Fruit fly (Drosophila melanogaster) whole organism, embryonic: ENCODE measurements around the gene CG43850.

ENCODE experiments used
- Atf6 ChIP-seq: fragments of 200-800 bp; sonication (Bioruptor generic); IDR thresholded peaks from 2 replicates; pipeline ENCODE4 v1.3.6; 2022; ENCODE audit warnings: missing biosample characterization, missing genetic modification characterization
- BtbVII ChIP-seq: fragments of 200-800 bp; sonication (Bioruptor generic); optimal IDR thresholded peaks from 3 replicates; lab custom pipeline; 2017; ENCODE audit warnings: missing biosample characterization, mild to moderate bottlenecking, missing genetic modification characterization
- CG10209 ChIP-seq: fragments of 200-800 bp; sonication (Bioruptor generic); optimal IDR thresholded peaks from 3 replicates; lab custom pipeline; 2017; ENCODE audit warnings: missing biosample characterization, mild to moderate bottlenecking, missing genetic modification characterization, missing genetic modification reagents
- CG10979 ChIP-seq: fragments of 200-800 bp; sonication (Bioruptor generic); optimal IDR thresholded peaks from 2 replicates; lab custom pipeline; 2018; ENCODE audit warnings: missing biosample characterization, mild to moderate bottlenecking, missing genetic modification characterization, moderate library complexity
- CG11695 ChIP-seq: fragments of 200-800 bp; sonication (Bioruptor generic); IDR thresholded peaks from 3 replicates; pipeline ENCODE4 v1.3.6; 2022; ENCODE audit warnings: missing biosample characterization, missing genetic modification characterization
- CG12299 ChIP-seq: fragments of 200-800 bp; sonication (Bioruptor generic); optimal IDR thresholded peaks from 2 replicates; lab custom pipeline; 2018; ENCODE audit warnings: missing biosample characterization, mild to moderate bottlenecking, missing genetic modification characterization
- CG14860 ChIP-seq: fragments of 200-800 bp; sonication (Bioruptor generic); IDR thresholded peaks from 3 replicates; pipeline ENCODE4 v1.3.6; 2022; ENCODE audit warnings: missing biosample characterization, missing genetic modification characterization; ENCODE audit not compliant: partially characterized antibody
- CG15269 ChIP-seq: fragments of 200-800 bp; sonication (Bioruptor generic); optimal IDR thresholded peaks from 2 replicates; lab custom pipeline; 2018; ENCODE audit warnings: missing biosample characterization, mild to moderate bottlenecking, missing genetic modification characterization, moderate library complexity
- CG1529 ChIP-seq: fragments of 200-800 bp; sonication (Bioruptor generic); optimal IDR thresholded peaks from 3 replicates; lab custom pipeline; 2018; ENCODE audit warnings: missing biosample characterization, missing genetic modification characterization
- CG15479 ChIP-seq: fragments of 200-800 bp; sonication (Bioruptor generic); optimal IDR thresholded peaks from 3 replicates; lab custom pipeline; 2019; ENCODE audit warnings: missing biosample characterization, mild to moderate bottlenecking, missing genetic modification characterization, moderate library complexity
- CG1647 ChIP-seq: fragments of 200-800 bp; sonication (Bioruptor generic); optimal IDR thresholded peaks from 3 replicates; lab custom pipeline; 2016; ENCODE audit warnings: missing biosample characterization, missing genetic modification characterization
- CG16779 ChIP-seq: fragments of 200-800 bp; sonication (Bioruptor generic); IDR thresholded peaks from 2 replicates; pipeline ENCODE4 v1.3.6; 2022; ENCODE audit warnings: missing biosample characterization, missing genetic modification characterization
- CG2678 ChIP-seq: fragments of 200-800 bp; sonication (Bioruptor generic); optimal IDR thresholded peaks from 3 replicates; lab custom pipeline; 2019; ENCODE audit warnings: missing biosample characterization, mild to moderate bottlenecking, missing genetic modification characterization, moderate library complexity
- CG30020 ChIP-seq: fragments of 200-800 bp; optimal IDR thresholded peaks from 2 replicates; lab custom pipeline; 2019; ENCODE audit warnings: missing biosample characterization, mild to moderate bottlenecking, missing genetic modification characterization, moderate library complexity
- CG30431 ChIP-seq: fragments of 200-800 bp; sonication (Bioruptor generic); optimal IDR thresholded peaks from 2 replicates; lab custom pipeline; 2017; ENCODE audit warnings: missing biosample characterization, missing genetic modification characterization
- CG3281 ChIP-seq: fragments of 200-800 bp; sonication (Bioruptor generic); optimal IDR thresholded peaks from 3 replicates; lab custom pipeline; 2017; ENCODE audit warnings: missing biosample characterization, mild to moderate bottlenecking, missing genetic modification characterization
- CG34224 ChIP-seq: fragments of 200-800 bp; sonication (Bioruptor generic); IDR thresholded peaks from 3 replicates; pipeline ENCODE4 v1.3.6; 2022; ENCODE audit warnings: missing biosample characterization, missing genetic modification characterization; ENCODE audit not compliant: partially characterized antibody
- CG3995 ChIP-seq: fragments of 200-800 bp; sonication (Bioruptor generic); optimal IDR thresholded peaks from 3 replicates; lab custom pipeline; 2016; ENCODE audit warnings: missing biosample characterization, missing genetic modification characterization
- CG4328 ChIP-seq: fragments of 200-800 bp; sonication (Bioruptor generic); optimal IDR thresholded peaks from 3 replicates; lab custom pipeline; 2017; ENCODE audit warnings: missing biosample characterization, missing genetic modification reagents, missing genetic modification characterization
- CG5180 ChIP-seq: fragments of 200-800 bp; sonication (Bioruptor generic); optimal IDR thresholded peaks from 3 replicates; lab custom pipeline; 2017; ENCODE audit warnings: missing biosample characterization, missing genetic modification characterization, mild to moderate bottlenecking, moderate library complexity, missing genetic modification reagents
- CG6854 ChIP-seq: fragments of 200-800 bp; sonication (Bioruptor generic); optimal IDR thresholded peaks from 3 replicates; lab custom pipeline; 2017; ENCODE audit warnings: missing biosample characterization, mild to moderate bottlenecking, missing genetic modification characterization
- CG9876 ChIP-seq: fragments of 200-800 bp; sonication (Bioruptor generic); optimal IDR thresholded peaks from 2 replicates; lab custom pipeline; 2016; ENCODE audit warnings: missing biosample characterization, missing genetic modification characterization
- Doc2 ChIP-seq: fragments of 200-800 bp; sonication (Bioruptor generic); IDR thresholded peaks from 2 replicates; pipeline ENCODE4 v1.3.6; 2022; ENCODE audit warnings: missing biosample characterization, missing genetic modification characterization
- H15 ChIP-seq: fragments of 200-800 bp; sonication (Bioruptor generic); IDR thresholded peaks from 3 replicates; pipeline ENCODE4 v1.3.6; 2022; ENCODE audit warnings: missing biosample characterization, missing genetic modification characterization
- Hr3 ChIP-seq: fragments of 200-800 bp; sonication (Bioruptor generic); optimal IDR thresholded peaks from 3 replicates; lab custom pipeline; 2016; ENCODE audit warnings: missing biosample characterization, missing genetic modification characterization
- Hr51 ChIP-seq, 2 experiments: fragments of 200-800 bp; sonication (Bioruptor generic); optimal IDR thresholded peaks; 2 replicates in 1 of 2; 3 replicates in 1 of 2; lab custom pipeline; 2016 to 2018; ENCODE audit warnings: missing biosample characterization in 2 of 2, missing genetic modification characterization in 2 of 2, mild to moderate bottlenecking in 1 of 2, moderate library complexity in 1 of 2
- Jarid2 ChIP-seq: fragments of 200-800 bp; sonication (Bioruptor generic); optimal IDR thresholded peaks from 3 replicates; lab custom pipeline; 2017; ENCODE audit warnings: mild to moderate bottlenecking, missing biosample characterization, missing genetic modification reagents, missing genetic modification characterization
- Lim3 ChIP-seq: fragments of 200-800 bp; sonication (Bioruptor generic); IDR thresholded peaks from 2 replicates; pipeline ENCODE4 v1.3.6; 2022; ENCODE audit warnings: missing biosample characterization, missing genetic modification characterization
- Lpt ChIP-seq: fragments of >200 bp; optimal IDR thresholded peaks from 2 replicates; lab custom pipeline; 2018; ENCODE audit warnings: missing biosample characterization, missing genetic modification characterization
- Myb ChIP-seq: fragments of 200-800 bp; sonication (Bioruptor generic); optimal IDR thresholded peaks from 2 replicates; lab custom pipeline; 2016; ENCODE audit warnings: missing biosample characterization, missing genetic modification characterization
- Ravus ChIP-seq: fragments of 200-800 bp; sonication (Bioruptor generic); IDR thresholded peaks from 2 replicates; pipeline ENCODE4 v1.3.6; 2022; ENCODE audit warnings: missing biosample characterization, missing genetic modification characterization
- Sry-δ ChIP-seq: fragments of 200-800 bp; sonication (Bioruptor generic); optimal IDR thresholded peaks from 2 replicates; lab custom pipeline; 2016; ENCODE audit warnings: missing biosample characterization, missing genetic modification characterization
- Xbp1 ChIP-seq: fragments of 200-800 bp; sonication (Bioruptor generic); optimal IDR thresholded peaks from 3 replicates; lab custom pipeline; 2016; ENCODE audit warnings: missing biosample characterization, mild to moderate bottlenecking, missing genetic modification characterization
- bcd ChIP-seq: fragments of 200-800 bp; sonication (Bioruptor generic); optimal IDR thresholded peaks from 2 replicates; lab custom pipeline; 2017; ENCODE audit warnings: missing biosample characterization, mild to moderate bottlenecking, missing genetic modification characterization
- bigmax ChIP-seq: fragments of 200-800 bp; sonication (Bioruptor generic); optimal IDR thresholded peaks from 2 replicates; lab custom pipeline; 2018; ENCODE audit warnings: missing biosample characterization, mild to moderate bottlenecking, missing genetic modification characterization
- br ChIP-seq: fragments of >200 bp; optimal IDR thresholded peaks from 2 replicates; lab custom pipeline; 2017
- dysf ChIP-seq: fragments of 200-800 bp; sonication (Bioruptor generic); IDR thresholded peaks from 3 replicates; pipeline ENCODE4 v1.3.6; 2022; ENCODE audit warnings: missing biosample characterization, missing genetic modification characterization
- ems ChIP-seq: fragments of 200-800 bp; sonication (Bioruptor generic); optimal IDR thresholded peaks from 3 replicates; lab custom pipeline; 2016; ENCODE audit warnings: missing biosample characterization, missing genetic modification characterization
- insv ChIP-seq, 2 experiments: fragments of 200-800 bp; sonication (Bioruptor generic); optimal IDR thresholded peaks; 3 replicates each; lab custom pipeline; 2016 to 2018; ENCODE audit warnings: missing biosample characterization in 2 of 2, missing genetic modification characterization in 2 of 2
- odd ChIP-seq: fragments of 200-800 bp; sonication (Bioruptor generic); optimal IDR thresholded peaks from 2 replicates; lab custom pipeline; 2017; ENCODE audit warnings: missing biosample characterization, mild to moderate bottlenecking, missing genetic modification characterization
- pb ChIP-seq: fragments of 200-800 bp; sonication (Bioruptor generic); optimal IDR thresholded peaks from 3 replicates; lab custom pipeline; 2016; ENCODE audit warnings: missing biosample characterization, missing genetic modification characterization
- pfk ChIP-seq: fragments of 200-800 bp; sonication (Bioruptor generic); optimal IDR thresholded peaks from 2 replicates; lab custom pipeline; 2018; ENCODE audit warnings: missing biosample characterization, mild to moderate bottlenecking, missing genetic modification characterization, moderate library complexity
- salm ChIP-seq: fragments of 200-800 bp; sonication (Bioruptor generic); optimal IDR thresholded peaks from 2 replicates; lab custom pipeline; 2018; ENCODE audit warnings: missing biosample characterization, mild to moderate bottlenecking, missing genetic modification characterization
- sc ChIP-seq, 3 experiments: fragments of >200 bp in 2 of 3; fragments of 200-800 bp in 1 of 3; sonication (Bioruptor generic) in 1 of 3; optimal IDR thresholded peaks; 2 replicates in 2 of 3; 3 replicates in 1 of 3; lab custom pipeline; 2017; ENCODE audit warnings: mild to moderate bottlenecking in 1 of 3, missing biosample characterization in 1 of 3, missing genetic modification characterization in 1 of 3, missing genetic modification reagents in 1 of 3
- sens ChIP-seq: fragments of 200-800 bp; sonication (Bioruptor generic); peaks from one replicate; lab custom pipeline; 2016; ENCODE audit warnings: missing biosample characterization, missing genetic modification characterization
- slou ChIP-seq: fragments of 200-800 bp; sonication (Bioruptor generic); optimal IDR thresholded peaks from 3 replicates; lab custom pipeline; 2016; ENCODE audit warnings: missing biosample characterization, missing genetic modification characterization
- sr ChIP-seq: fragments of 200-800 bp; sonication (Bioruptor generic); IDR thresholded peaks from 3 replicates; pipeline ENCODE4 v1.3.6; 2022; ENCODE audit warnings: missing biosample characterization, missing genetic modification characterization
- tll ChIP-seq, 2 experiments: fragments of 200-800 bp in 1 of 2; fragments of >200 bp in 1 of 2; sonication (Bioruptor generic) in 1 of 2; optimal IDR thresholded peaks; 2 replicates each; lab custom pipeline; 2017 to 2019; ENCODE audit warnings: missing biosample characterization in 2 of 2, missing genetic modification characterization in 2 of 2, mild to moderate bottlenecking in 1 of 2, moderate library complexity in 1 of 2
- ttk ChIP-seq: fragments of 200-800 bp; sonication (Bioruptor generic); IDR thresholded peaks from 2 replicates; pipeline ENCODE4 v2.1.2; 2022; ENCODE audit warnings: missing biosample characterization, missing genetic modification characterization

Gene CG43850

dm6 chr2L:13460911-13461866 is 46.0 kb downstream of the CG43850 start, which contains the start of gene CG46308 (continued):
- peak; percentile 26 for TF ChIP-seq Xbp1 (GFP tag; lab: Kevin White, UChicago)
- TF ChIP-seq CG11695 (GFP tag; lab: Robert Waterston, UW) = no peak
- TF ChIP-seq CG14860 (GFP tag; lab: Robert Waterston, UW) = no peak
- peak; percentile 27; the same call in 1 of the 3 replicates for TF ChIP-seq dysf (GFP tag; lab: Robert Waterston, UW)
- TF ChIP-seq CG5180 (GFP tag; lab: Kevin White, UChicago) = no peak
- no peak for TF ChIP-seq Doc2 (GFP tag; lab: Robert Waterston, UW)
- peak; percentile 8 for TF ChIP-seq BtbVII (GFP tag; lab: Kevin White, UChicago)
- peak; percentile 60 for TF ChIP-seq sens (GFP tag; lab: Kevin White, UChicago)
- TF ChIP-seq sr (GFP tag; lab: Robert Waterston, UW) = no peak
- TF ChIP-seq pfk (GFP tag; lab: Kevin White, UChicago) = no peak
- TF ChIP-seq Lim3 (GFP tag; lab: Robert Waterston, UW) = no peak
- no peak for TF ChIP-seq odd (GFP tag; lab: Kevin White, UChicago)
- no peak for TF ChIP-seq Atf6 (GFP tag; lab: Robert Waterston, UW)
- no peak for TF ChIP-seq bigmax
- no peak for TF ChIP-seq pb (GFP tag; lab: Kevin White, UChicago)
- TF ChIP-seq sc (optimal IDR thresholded peaks at IDR 0.05; lab: Kevin White, UChicago) = no peak
- TF ChIP-seq sc (GFP tag; optimal IDR thresholded peaks at IDR 0.05; lab: Kevin White, UChicago) = no peak
- no peak for TF ChIP-seq salm
- no peak for TF ChIP-seq ems
- peak; percentile 71 for TF ChIP-seq CG2678 (tag; lab: Kevin White, UChicago)
- TF ChIP-seq Jarid2 (GFP tag; lab: Kevin White, UChicago) = no peak
- no peak for TF ChIP-seq CG1647 (GFP tag; lab: Kevin White, UChicago)
- TF ChIP-seq CG15479 (GFP tag; lab: Kevin White, UChicago) = no peak
- no peak for TF ChIP-seq CG1529
- peak; percentile 2 for TF ChIP-seq slou (GFP tag; lab: Kevin White, UChicago)
- no peak for TF ChIP-seq Sry-δ (GFP tag; lab: Kevin White, UChicago)
- TF ChIP-seq CG10209 = peak; percentile 43
- no peak for TF ChIP-seq Ravus (GFP tag; lab: Robert Waterston, UW)
- TF ChIP-seq CG6854 (GFP tag; lab: Kevin White, UChicago) = peak; percentile 48
- TF ChIP-seq CG3995 (GFP tag; lab: Kevin White, UChicago) = no peak
- TF ChIP-seq CG3281 = peak; percentile 49
- peak; percentile 11 for TF ChIP-seq Hr3
- no peak for TF ChIP-seq H15 (GFP tag; lab: Robert Waterston, UW)
- peak in 1 of 2 experiments; percentile 58 for TF ChIP-seq Hr51 (GFP tag; optimal IDR thresholded peaks at IDR 0.05; lab: Kevin White, UChicago)
- peak; percentile 54 for TF ChIP-seq CG15269
- TF ChIP-seq CG30431 = no peak
- TF ChIP-seq CG9876 (GFP tag; lab: Kevin White, UChicago) = no peak
- TF ChIP-seq Myb (GFP tag; lab: Kevin White, UChicago) = no peak
- TF ChIP-seq bcd (GFP tag; lab: Kevin White, UChicago) = peak; percentile 25
- no peak for TF ChIP-seq CG34224
- no peak for TF ChIP-seq CG16779 (GFP tag; lab: Robert Waterston, UW)
- no peak for TF ChIP-seq br (lab: Kevin White, UChicago)
- TF ChIP-seq CG12299 = no peak
- TF ChIP-seq Lpt (GFP tag; lab: Kevin White, UChicago) = no peak
- TF ChIP-seq insv (GFP tag; optimal IDR thresholded peaks at IDR 0.05; lab: Kevin White, UChicago) = no peak
- TF ChIP-seq ttk (GFP tag; lab: Robert Waterston, UW) = no peak
- TF ChIP-seq CG30020 (tag; lab: Kevin White, UChicago) = no peak
- no peak for TF ChIP-seq CG10979 (tag; lab: Kevin White, UChicago)
- TF ChIP-seq CG4328 (GFP tag; lab: Kevin White, UChicago) = no peak
- no peak for TF ChIP-seq tll (GFP tag; optimal IDR thresholded peaks at IDR 0.05; lab: Kevin White, UChicago)
